Worm (Caenorhabditis elegans): ENCODE data around the gene ZK686.5.

DNA sequence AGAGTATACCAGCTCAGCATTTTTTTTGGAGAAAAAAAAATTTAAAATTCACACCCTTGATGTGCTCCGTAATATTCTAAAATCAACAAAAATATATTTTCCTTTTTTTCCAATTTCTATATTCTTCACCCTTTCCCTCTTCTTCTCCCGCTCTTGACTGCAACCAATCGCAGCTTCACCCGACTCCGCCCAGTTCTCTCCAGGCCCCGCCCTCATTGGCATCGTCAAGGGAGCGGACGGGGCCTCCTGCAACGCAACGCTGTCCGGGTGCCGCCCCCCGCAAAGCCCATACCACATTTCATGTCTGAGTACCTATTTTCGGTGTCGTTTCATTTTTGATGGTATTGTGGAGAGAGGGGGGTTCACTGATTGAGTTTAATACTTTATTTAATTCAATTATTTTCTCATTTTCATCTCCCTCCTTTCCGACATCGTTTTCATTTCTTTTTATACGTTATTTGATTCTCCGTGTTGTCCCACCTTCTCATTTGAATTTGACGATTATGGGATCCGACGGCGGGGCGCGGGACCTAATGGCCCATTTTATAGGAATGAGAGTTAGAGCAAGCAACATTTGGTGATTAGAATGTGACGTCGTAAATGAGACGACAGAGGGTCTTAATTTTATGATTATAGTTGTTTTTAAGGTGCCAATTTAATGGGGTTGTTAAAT lies 45.0 kb upstream of the ZK686.5 start:
- TF ChIP-seq ama-1 (optimal IDR thresholded peaks at IDR 0.05), result no peak
- TF ChIP-seq npax-4 (tag; optimal IDR thresholded peaks at IDR 0.05), result no peak
- no peak for TF ChIP-seq dve-1 (tag; optimal IDR thresholded peaks at IDR 0.05)
- TF ChIP-seq elt-2 (tag; optimal IDR thresholded peaks at IDR 0.05), result no peak
- no peak for TF ChIP-seq nhr-232 (tag; optimal IDR thresholded peaks at IDR 0.05)
- no peak for TF ChIP-seq rnt-1 (tag; optimal IDR thresholded peaks at IDR 0.05)

Measured in whole organism, late embryonic.